Worm (Caenorhabditis elegans): ENCODE measurements around the gene F08G2.5.
A peak's percentile ranks its signal among the peaks of the same experiment; 100 is the strongest.

F08G2.5 gene

ce11 chrII:13872191-13872889 is 38.9 kb upstream of the F08G2.5 start, which contains the start of the genes cup-14 and ndub-8 (continued):
- no peak for TF ChIP-seq F22D6.2 (tag; optimal IDR thresholded peaks at IDR 0.05)
- peak; percentile 84 for TF ChIP-seq efl-1 (GFP tag; optimal IDR thresholded peaks at IDR 0.05)
- TF ChIP-seq attf-5 (GFP tag; optimal IDR thresholded peaks at IDR 0.05) = peak; percentile 63
- TF ChIP-seq lin-35 (GFP tag; optimal IDR thresholded peaks at IDR 0.05) = peak in 2 of 3 experiments; percentile 24 to 85
- TF ChIP-seq tbp1 (GFP tag; optimal IDR thresholded peaks at IDR 0.05) = peak; percentile 67
- TF ChIP-seq tbx-9 (tag; optimal IDR thresholded peaks at IDR 0.05; ENCODE audit: borderline replicate concordance) = no peak
- no peak for TF ChIP-seq zim-3 (tag; optimal IDR thresholded peaks at IDR 0.05)
- peak; percentile 51 for TF ChIP-seq lir-1 (GFP tag; conservative IDR thresholded peaks at IDR 0.05)
- TF ChIP-seq ztf-3 (GFP tag; optimal IDR thresholded peaks at IDR 0.05) = no peak
- peak; percentile 81 for TF ChIP-seq C17E4.6 (GFP tag; IDR thresholded peaks at IDR 0.05)
- TF ChIP-seq ceh-79 (tag; optimal IDR thresholded peaks at IDR 0.05) = no peak
- peak; percentile 76 for TF ChIP-seq ztf-28 (GFP tag; IDR thresholded peaks at IDR 0.05)
- peak; percentile 27 for TF ChIP-seq K12H6.12 (tag; optimal IDR thresholded peaks at IDR 0.05)
- peak; percentile 41 for TF ChIP-seq ztf-26 (tag; optimal IDR thresholded peaks at IDR 0.05)
- TF ChIP-seq rpc-1 (optimal IDR thresholded peaks at IDR 0.05) = peak; percentile 13
- no peak for TF ChIP-seq rpc-1 (tag; optimal IDR thresholded peaks at IDR 0.05)
- no peak for TF ChIP-seq cebp-1 (GFP tag; IDR thresholded peaks at IDR 0.05)
- TF ChIP-seq cebp-1 (tag; optimal IDR thresholded peaks at IDR 0.05) = peak; percentile 83
- TF ChIP-seq lsy-27 (tag; optimal IDR thresholded peaks at IDR 0.05; ENCODE audit: borderline replicate concordance, insufficient read depth) = no peak
- TF ChIP-seq Y56A3A.18 (GFP tag; IDR thresholded peaks at IDR 0.05) = peak; percentile 20; the same call in 1 of the 2 replicates
- TF ChIP-seq Y95B8A.8 (GFP tag; IDR thresholded peaks at IDR 0.05) = peak; percentile 87; the same call in 1 of the 2 replicates
- peak; percentile 78 for TF ChIP-seq snpc-1.1 (tag; optimal IDR thresholded peaks at IDR 0.05; ENCODE audit: insufficient read depth)
- TF ChIP-seq pha-4 (tag; optimal IDR thresholded peaks at IDR 0.05) = peak; percentile 75
- TF ChIP-seq F37B4.10 (GFP tag; IDR thresholded peaks at IDR 0.05) = no peak
- TF ChIP-seq bed-2 (GFP tag; IDR thresholded peaks at IDR 0.05) = no peak
- TF ChIP-seq F57C9.4 (tag; optimal IDR thresholded peaks at IDR 0.05) = no peak
- TF ChIP-seq hlh-12 (tag; optimal IDR thresholded peaks at IDR 0.05) = no peak
- TF ChIP-seq D2030.7 (GFP tag; IDR thresholded peaks at IDR 0.05) = peak; percentile 93
- no peak for TF ChIP-seq sea-2 (GFP tag; IDR thresholded peaks at IDR 0.05)
- TF ChIP-seq K11D2.4 (GFP tag; IDR thresholded peaks at IDR 0.05) = peak; percentile 81
- peak; percentile 85 for TF ChIP-seq snpc-1.3 (tag; optimal IDR thresholded peaks at IDR 0.05; ENCODE audit: insufficient read depth)
- TF ChIP-seq hmg-20 (GFP tag; IDR thresholded peaks at IDR 0.05) = peak; percentile 35; the same call in 1 of the 2 replicates
- peak; percentile 19 for TF ChIP-seq ztf-18 (tag; optimal IDR thresholded peaks at IDR 0.05)
- TF ChIP-seq dpl-1 (GFP tag; optimal IDR thresholded peaks at IDR 0.05) = peak; percentile 73
- TF ChIP-seq him-1 (tag; optimal IDR thresholded peaks at IDR 0.05) = peak; percentile 6
- TF ChIP-seq snpc-4 (GFP tag; optimal IDR thresholded peaks at IDR 0.05) = peak; percentile 63
- peak; percentile 39 to 84 (median 78) for TF ChIP-seq snpc-4 (tag; optimal IDR thresholded peaks at IDR 0.05)
- peak; percentile 26 for TF ChIP-seq ceh-27 (GFP tag; optimal IDR thresholded peaks at IDR 0.05)
- TF ChIP-seq Y53G8AR.9 (GFP tag; conservative IDR thresholded peaks at IDR 0.05) = peak; percentile 93
- TF ChIP-seq repo-1 (tag; optimal IDR thresholded peaks at IDR 0.05) = peak; percentile 21
- TF ChIP-seq mxl-1 (tag; optimal IDR thresholded peaks at IDR 0.05) = no peak
- TF ChIP-seq F23B12.7 (tag; optimal IDR thresholded peaks at IDR 0.05; ENCODE audit: insufficient read depth) = peak; percentile 35
- peak; percentile 9 for TF ChIP-seq gei-17 (GFP tag; optimal IDR thresholded peaks at IDR 0.05)
- no peak for TF ChIP-seq mel-28 (tag; optimal IDR thresholded peaks at IDR 0.05; ENCODE audit: borderline replicate concordance)
- peak; percentile 71 for TF ChIP-seq B0336.3 (GFP tag; IDR thresholded peaks at IDR 0.05)
- peak; percentile 84 for TF ChIP-seq pbrm-1 (GFP tag; IDR thresholded peaks at IDR 0.05)
- 0 out of 2 replicates have a peak, but pooled peaks have one; percentile 6 for TF ChIP-seq egrh-3 (GFP tag; IDR thresholded peaks at IDR 0.05)
- TF ChIP-seq rcor-1 (GFP tag; IDR thresholded peaks at IDR 0.05) = peak; percentile 89
